Fruit fly (Drosophila melanogaster) whole organism, wandering third instar larva: Measurements from ENCODE around the gene COX7A.

Experiments
- Abd-B ChIP-seq: fragments of >200 bp; optimal IDR thresholded peaks from 2 replicates; lab custom pipeline; 2017; ENCODE audit warnings: missing biosample characterization, missing genetic modification characterization
- psq ChIP-seq: fragments of 200-800 bp; sonication (Bioruptor generic); optimal IDR thresholded peaks from 3 replicates; lab custom pipeline; 2017; ENCODE audit warnings: missing biosample characterization, mild to moderate bottlenecking, missing genetic modification characterization, moderate library complexity

- no peak for TF ChIP-seq psq (GFP tag; lab: Kevin White, UChicago)
- no peak for TF ChIP-seq Abd-B (GFP tag; lab: Kevin White, UChicago)
These were observed 12.7 kb downstream of the COX7A start for dm6 chr3R:8327967-8328789.
